Worm (Caenorhabditis elegans) whole organism, L4/young adult: ENCODE data around the gene emb-9.

Experiments used
- W03F9.2 ChIP-seq: fragments of 150-350 bp; optimal IDR thresholded peaks from 2 replicates; lab custom pipeline; 2014; ENCODE audit warnings: missing biosample characterization, missing genetic modification characterization
- dao-5 ChIP-seq: sonication (generic microtip); optimal IDR thresholded peaks from 2 replicates; lab custom pipeline; 2016; ENCODE audit warnings: missing genotype, missing genetic modification characterization, moderate library complexity, missing compliant biosample characterization
- him-1 ChIP-seq: sonication (generic microtip); optimal IDR thresholded peaks from 2 replicates; lab custom pipeline; 2016; ENCODE audit warnings: missing genotype, missing genetic modification reagents, missing genetic modification characterization, missing compliant biosample characterization

emb-9 gene

ce11 chrIII:9344347-9344746 lies at the start of gene emb-9:
TSS of gene emb-9 (minus strand) at chrIII:9344447.
- TF ChIP-seq W03F9.2 = no peak
- no peak for TF ChIP-seq him-1
- TF ChIP-seq dao-5 (tag; lab: Kevin White, UChicago) = no peak

- TF ChIP-seq dao-5 (tag; lab: Kevin White, UChicago) = no peak
Measured at ce11 chrIII:9393114-9393780, 49.0 kb upstream of the emb-9 start, which contains the start of the genes gpr-2 and rgr-1. TSS of gene gpr-2 (minus strand) at chrIII:9393164. TSS of gene rgr-1 (plus strand) at chrIII:9393730.

ce11 chrIII:9390924-9391323 lies 46.7 kb upstream of the emb-9 start:
- no peak for TF ChIP-seq W03F9.2
- TF ChIP-seq dao-5 (tag; lab: Kevin White, UChicago) = no peak
- TF ChIP-seq him-1 = no peak

- TF ChIP-seq him-1 (no peak), dao-5 (tag; lab: Kevin White, UChicago) (no peak), W03F9.2 (no peak)
Measured at ce11 chrIII:9390007-9390406, 45.8 kb upstream of the emb-9 start, which contains the start of gene slc-17.2. TSS of gene slc-17.2 (minus strand) at chrIII:9390107.

- TF ChIP-seq dao-5 (tag; lab: Kevin White, UChicago) (no peak), W03F9.2 (no peak), him-1 (no peak)
Measured at ce11 chrIII:9385543-9385942, 41.3 kb upstream of the emb-9 start, which contains the start of gene C38C10.3. TSS of gene C38C10.3 (minus strand) at chrIII:9385643.

ce11 chrIII:9383496-9383895 lies 39.2 kb upstream of the emb-9 start, which contains the start of gene tkr-1:
TSS of gene tkr-1 (plus strand) at chrIII:9383796.
- TF ChIP-seq W03F9.2 (no peak), dao-5 (tag; lab: Kevin White, UChicago) (no peak), him-1 (no peak)

- no peak for TF ChIP-seq him-1
- no peak for TF ChIP-seq W03F9.2
- no peak for TF ChIP-seq dao-5 (tag; lab: Kevin White, UChicago)
Measured at ce11 chrIII:9376701-9377100, 32.5 kb upstream of the emb-9 start.

ce11 chrIII:9373779-9374178 lies 29.5 kb upstream of the emb-9 start:
- no peak for TF ChIP-seq W03F9.2
- no peak for TF ChIP-seq him-1
- no peak for TF ChIP-seq dao-5 (tag; lab: Kevin White, UChicago)

- TF ChIP-seq him-1 = no peak
- no peak for TF ChIP-seq W03F9.2
- TF ChIP-seq dao-5 (tag; lab: Kevin White, UChicago) = no peak
Measured at ce11 chrIII:9366971-9367370, 22.7 kb upstream of the emb-9 start, which contains the start of gene crn-6. TSS of gene crn-6 (plus strand) at chrIII:9367271.

ce11 chrIII:9366376-9366775 lies 22.1 kb upstream of the emb-9 start:
- no peak for TF ChIP-seq him-1

ce11 chrIII:9361228-9361627 lies 17.0 kb upstream of the emb-9 start, which contains the start of gene flp-25:
TSS of gene flp-25 (plus strand) at chrIII:9361528.
- no peak for TF ChIP-seq dao-5 (tag; lab: Kevin White, UChicago)
- TF ChIP-seq him-1 = no peak
- no peak for TF ChIP-seq W03F9.2

- TF ChIP-seq him-1 (no peak), dao-5 (tag; lab: Kevin White, UChicago) (no peak), W03F9.2 (no peak)
Measured at ce11 chrIII:9359060-9359459, 14.8 kb upstream of the emb-9 start, which contains the start of gene K04H4.5. TSS of gene K04H4.5 (plus strand) at chrIII:9359360.

ce11 chrIII:9355412-9355969 lies 11.2 kb upstream of the emb-9 start, which contains the start of gene chtb-1:
TSS of gene chtb-1 (minus strand) at chrIII:9355462.
- TF ChIP-seq dao-5 (tag; lab: Kevin White, UChicago) (no peak), him-1 (no peak)

ce11 chrIII:9353814-9354213 lies 9.6 kb upstream of the emb-9 start:
- TF ChIP-seq him-1 (no peak), W03F9.2 (no peak), dao-5 (tag; lab: Kevin White, UChicago) (no peak)

ce11 chrIII:9346722-9347121 lies 2.5 kb upstream of the emb-9 start:
- no peak for TF ChIP-seq dao-5 (tag; lab: Kevin White, UChicago)
- TF ChIP-seq him-1 = no peak
- TF ChIP-seq W03F9.2 = no peak
